Fruit fly (Drosophila melanogaster): ENCODE data around the gene hwt.

The hwt gene

dm6 chrX:12579506-12579999 is 11.3 kb upstream of the hwt start (continued):
- TF ChIP-seq CG30403 (GFP tag; optimal IDR thresholded peaks at IDR 0.05) (peak; percentile 96), Max (GFP tag; optimal IDR thresholded peaks at IDR 0.05) (peak; percentile 95), unc-4 (GFP tag; IDR thresholded peaks at IDR 0.05; ENCODE audit: partially characterized antibody) (no peak), ase (GFP tag; IDR thresholded peaks at IDR 0.05) (peak; percentile 87), Hmx (GFP tag; optimal IDR thresholded peaks at IDR 0.05) (peak; percentile 81), Meics (GFP tag; optimal IDR thresholded peaks at IDR 0.05) (peak; percentile 97), mam (GFP tag; optimal IDR thresholded peaks at IDR 0.05) (peak; percentile 85), CG6854 (GFP tag; optimal IDR thresholded peaks at IDR 0.05) (peak; percentile 95), twi (tag; optimal IDR thresholded peaks at IDR 0.05) (peak; percentile 77), gt (GFP tag; IDR thresholded peaks at IDR 0.05) (peak; percentile 61), MESR4 (GFP tag; optimal IDR thresholded peaks at IDR 0.05) (peak; percentile 10), CG17612 (GFP tag; IDR thresholded peaks at IDR 0.05) (peak; percentile 75), Optix (GFP tag; IDR thresholded peaks at IDR 0.05) (peak; percentile 83), inv (GFP tag; IDR thresholded peaks at IDR 0.05; ENCODE audit: partially characterized antibody) (no peak), Scr (GFP tag; IDR thresholded peaks at IDR 0.05; ENCODE audit: partially characterized antibody) (no peak), dm (GFP tag; optimal IDR thresholded peaks at IDR 0.05) (peak; percentile 87), CG14965 (GFP tag; optimal IDR thresholded peaks at IDR 0.05; ENCODE audit: borderline replicate concordance) (peak; percentile 73), bab2 (GFP tag; optimal IDR thresholded peaks at IDR 0.05) (peak; percentile 90), sob (GFP tag; IDR thresholded peaks at IDR 0.05) (peak; percentile 92), sr (GFP tag; IDR thresholded peaks at IDR 0.05) (peak; percentile 68; the same call in 1 of the 3 replicates), slou (GFP tag; optimal IDR thresholded peaks at IDR 0.05) (peak; percentile 96), CG12744 (GFP tag; optimal IDR thresholded peaks at IDR 0.05) (peak; percentile 94), CG31388 (GFP tag; optimal IDR thresholded peaks at IDR 0.05) (peak; percentile 80), Atf3 (GFP tag; optimal IDR thresholded peaks at IDR 0.05) (peak; percentile 96), Camta (GFP tag; optimal IDR thresholded peaks at IDR 0.05) (peak; percentile 62), gsb (GFP tag; IDR thresholded peaks at IDR 0.05) (peak; percentile 88), CG18262 (tag; optimal IDR thresholded peaks at IDR 0.05) (peak; percentile 95), Drgx (GFP tag; IDR thresholded peaks at IDR 0.05) (peak; percentile 96), Asciz (GFP tag; optimal IDR thresholded peaks at IDR 0.05) (peak; percentile 96), CG4707 (GFP tag; optimal IDR thresholded peaks at IDR 0.05) (peak; percentile 92), jumu (GFP tag; optimal IDR thresholded peaks at IDR 0.05) (peak; percentile 92), NC2α (GFP tag; optimal IDR thresholded peaks at IDR 0.05) (peak; percentile 85), HLHmδ (GFP tag; optimal IDR thresholded peaks at IDR 0.05) (no peak), CG8281 (tag; optimal IDR thresholded peaks at IDR 0.05) (peak; percentile 82), CG15514 (GFP tag; optimal IDR thresholded peaks at IDR 0.05) (peak; percentile 88), CG17361 (GFP tag; IDR thresholded peaks at IDR 0.05) (peak; percentile 98), CG17385 (GFP tag; optimal IDR thresholded peaks at IDR 0.05) (peak; percentile 93), Oli (tag; optimal IDR thresholded peaks at IDR 0.05) (peak; percentile 97), CG3407 (GFP tag; optimal IDR thresholded peaks at IDR 0.05) (peak; percentile 86), cg (GFP tag; optimal IDR thresholded peaks at IDR 0.05) (no peak), PHDP (tag; optimal IDR thresholded peaks at IDR 0.05) (peak; percentile 97), Sox102F (GFP tag; optimal IDR thresholded peaks at IDR 0.05) (peak; percentile 98), CG2889 (GFP tag; IDR thresholded peaks at IDR 0.05) (peak; percentile 88), NC2β (GFP tag; optimal IDR thresholded peaks at IDR 0.05) (peak; percentile 92), lov (optimal IDR thresholded peaks at IDR 0.05) (no peak), lov (GFP tag; IDR thresholded peaks at IDR 0.05) (peak; percentile 54; the same call in 1 of the 3 replicates), H15 (GFP tag; IDR thresholded peaks at IDR 0.05) (peak; percentile 86), Adf1 (GFP tag; IDR thresholded peaks at IDR 0.05) (peak; percentile 44), fru (optimal IDR thresholded peaks at IDR 0.05) (no peak), kah (GFP tag; optimal IDR thresholded peaks at IDR 0.05) (peak; percentile 85), ham (GFP tag; IDR thresholded peaks at IDR 0.05) (peak; percentile 73)
